Fruit fly (Drosophila melanogaster) whole organism, embryonic: ENCODE measurements around the gene Agpat2.

Experiments used
- BtbVII ChIP-seq: fragments of 200-800 bp; sonication (Bioruptor generic); optimal IDR thresholded peaks from 3 replicates; lab custom pipeline; 2017; ENCODE audit warnings: missing biosample characterization, mild to moderate bottlenecking, missing genetic modification characterization
- CG13624 ChIP-seq: fragments of 200-800 bp; sonication (Bioruptor generic); optimal IDR thresholded peaks from 2 replicates; lab custom pipeline; 2016; ENCODE audit warnings: missing biosample characterization, missing genetic modification characterization
- CG14050 ChIP-seq: fragments of 200-800 bp; sonication (Bioruptor generic); IDR thresholded peaks from 3 replicates; pipeline ENCODE4 v1.3.6; 2022; ENCODE audit warnings: missing biosample characterization, missing genetic modification characterization
- CG17568 ChIP-seq: fragments of 200-800 bp; sonication (Bioruptor generic); optimal IDR thresholded peaks from 2 replicates; lab custom pipeline; 2018; ENCODE audit warnings: missing biosample characterization, mild to moderate bottlenecking, missing genetic modification characterization, moderate library complexity
- CG2116 ChIP-seq: fragments of 200-800 bp; sonication (Bioruptor generic); optimal IDR thresholded peaks from 3 replicates; lab custom pipeline; 2018; ENCODE audit warnings: missing biosample characterization, mild to moderate bottlenecking, missing genetic modification characterization
- CG2129 ChIP-seq: fragments of 200-800 bp; sonication (Bioruptor generic); IDR thresholded peaks from 2 replicates; pipeline ENCODE4 v1.3.6; 2022; ENCODE audit warnings: missing biosample characterization, missing genetic modification characterization; ENCODE audit not compliant: partially characterized antibody
- CG3726 ChIP-seq: fragments of 200-800 bp; sonication (Bioruptor generic); IDR thresholded peaks from 3 replicates; pipeline ENCODE4, ENCODE4 v1.3.6; 2022; ENCODE audit warnings: missing biosample characterization, missing genetic modification characterization
- CG4282 ChIP-seq: fragments of 200-800 bp; sonication (Bioruptor generic); optimal IDR thresholded peaks from 2 replicates; lab custom pipeline; 2016; ENCODE audit warnings: missing biosample characterization, missing genetic modification characterization
- CG4424 ChIP-seq: fragments of 200-800 bp; sonication (Bioruptor generic); optimal IDR thresholded peaks from 3 replicates; lab custom pipeline; 2016; ENCODE audit warnings: missing biosample characterization, missing genetic modification characterization
- CG4617 ChIP-seq: fragments of 200-800 bp; sonication (Bioruptor generic); optimal IDR thresholded peaks from 3 replicates; lab custom pipeline; 2016; ENCODE audit warnings: missing biosample characterization, missing genetic modification characterization, borderline replicate concordance
- CG4854 ChIP-seq: fragments of 200-800 bp; sonication (Bioruptor generic); optimal IDR thresholded peaks from 2 replicates; lab custom pipeline; 2016; ENCODE audit warnings: missing biosample characterization, missing genetic modification characterization, inconsistent platforms
- CG6689 ChIP-seq: fragments of 200-800 bp; sonication (Bioruptor generic); IDR thresholded peaks from 2 replicates; pipeline ENCODE4 v1.3.6; 2022; ENCODE audit warnings: missing biosample characterization, missing genetic modification characterization
- CG7357 ChIP-seq: fragments of 200-800 bp; sonication (Bioruptor generic); IDR thresholded peaks from 3 replicates; pipeline ENCODE4 v1.3.6; 2022; ENCODE audit warnings: missing biosample characterization, missing genetic modification characterization
- CG8359 ChIP-seq: fragments of 200-800 bp; sonication (Bioruptor generic); optimal IDR thresholded peaks from 2 replicates; lab custom pipeline; 2017; ENCODE audit warnings: missing biosample characterization, mild to moderate bottlenecking, missing genetic modification characterization, borderline replicate concordance
- CG8944 ChIP-seq: fragments of 200-800 bp; sonication (Bioruptor generic); optimal IDR thresholded peaks from 3 replicates; lab custom pipeline; 2016; ENCODE audit warnings: missing biosample characterization, missing genetic modification characterization
- Chrac-16 ChIP-seq: fragments of 200-800 bp; sonication (Bioruptor generic); optimal IDR thresholded peaks from 3 replicates; lab custom pipeline; 2016; ENCODE audit warnings: missing biosample characterization, missing genetic modification characterization
- Dip2 ChIP-seq: fragments of 200-800 bp; sonication (Bioruptor generic); IDR thresholded peaks from 2 replicates; pipeline ENCODE4 v1.3.6; 2022; ENCODE audit warnings: missing biosample characterization, missing genetic modification characterization
- Eip74EF ChIP-seq, 2 experiments: fragments of 200-800 bp in 1 of 2; fragments of >200 bp in 1 of 2; sonication (Bioruptor generic) in 1 of 2; optimal IDR thresholded peaks; 2 replicates each; lab custom pipeline; 2017 to 2019; ENCODE audit warnings: missing biosample characterization in 2 of 2, missing genetic modification characterization in 2 of 2, mild to moderate bottlenecking in 1 of 2, moderate library complexity in 1 of 2
- Hand ChIP-seq: fragments of 200-800 bp; sonication (Bioruptor generic); optimal IDR thresholded peaks from 2 replicates; lab custom pipeline; 2017; ENCODE audit warnings: mild to moderate bottlenecking, missing biosample characterization, missing genetic modification reagents, missing genetic modification characterization
- Hr3 ChIP-seq: fragments of 200-800 bp; sonication (Bioruptor generic); optimal IDR thresholded peaks from 3 replicates; lab custom pipeline; 2016; ENCODE audit warnings: missing biosample characterization, missing genetic modification characterization
- Max ChIP-seq: fragments of 200-800 bp; sonication (Bioruptor generic); optimal IDR thresholded peaks from 2 replicates; lab custom pipeline; 2016; ENCODE audit warnings: missing biosample characterization, mild to moderate bottlenecking, missing genetic modification characterization
- Opbp ChIP-seq: fragments of 200-800 bp; sonication (Bioruptor generic); IDR thresholded peaks from 3 replicates; pipeline ENCODE4 v1.3.6; 2022; ENCODE audit warnings: missing biosample characterization, missing genetic modification characterization; ENCODE audit not compliant: partially characterized antibody
- Optix ChIP-seq: fragments of 200-800 bp; sonication (Bioruptor generic); IDR thresholded peaks from 3 replicates; pipeline ENCODE4 v1.3.6; 2022; ENCODE audit warnings: missing biosample characterization, missing genetic modification characterization
- Pdp1 ChIP-seq, 2 experiments: fragments of 200-800 bp; sonication (Bioruptor generic); optimal IDR thresholded peaks; 3 replicates each; lab custom pipeline; 2016; ENCODE audit warnings: missing biosample characterization in 2 of 2, missing genetic modification characterization in 2 of 2, mild to moderate bottlenecking in 1 of 2, moderate library complexity in 1 of 2
- Poxn ChIP-seq: fragments of 200-800 bp; sonication (Bioruptor generic); IDR thresholded peaks from 2 replicates; pipeline ENCODE4 v1.3.6; 2022; ENCODE audit warnings: missing biosample characterization, missing genetic modification characterization
- az2 ChIP-seq: fragments of 200-800 bp; sonication (Bioruptor generic); optimal IDR thresholded peaks from 3 replicates; lab custom pipeline; 2016; ENCODE audit warnings: missing biosample characterization, missing genetic modification characterization
- cad ChIP-seq: fragments of >200 bp; optimal IDR thresholded peaks from 2 replicates; lab custom pipeline; 2017; ENCODE audit warnings: missing biosample characterization, missing genetic modification characterization
- dmrt99B ChIP-seq: fragments of 200-800 bp; sonication (Bioruptor generic); optimal IDR thresholded peaks from 2 replicates; lab custom pipeline; 2018; ENCODE audit warnings: missing biosample characterization, mild to moderate bottlenecking, missing genetic modification characterization, moderate library complexity
- ems ChIP-seq: fragments of 200-800 bp; sonication (Bioruptor generic); optimal IDR thresholded peaks from 3 replicates; lab custom pipeline; 2016; ENCODE audit warnings: missing biosample characterization, missing genetic modification characterization
- ewg ChIP-seq: fragments of 200-800 bp; sonication (Bioruptor generic); optimal IDR thresholded peaks from 3 replicates; lab custom pipeline; 2017; ENCODE audit warnings: mild to moderate bottlenecking, missing biosample characterization, missing genetic modification reagents, missing genetic modification characterization
- exex ChIP-seq: fragments of 200-800 bp; sonication (Bioruptor generic); optimal IDR thresholded peaks from 4 replicates; lab custom pipeline; 2018; ENCODE audit warnings: missing biosample characterization, mild to moderate bottlenecking, missing genetic modification characterization, moderate library complexity
- gce ChIP-seq: fragments of 200-800 bp; sonication (Bioruptor generic); IDR thresholded peaks from 3 replicates; pipeline ENCODE4 v1.3.6; 2022; ENCODE audit warnings: missing biosample characterization, missing genetic modification characterization
- gcm2 ChIP-seq: fragments of 200-800 bp; sonication (Bioruptor generic); optimal IDR thresholded peaks from 2 replicates; lab custom pipeline; 2016; ENCODE audit warnings: missing biosample characterization, missing genetic modification characterization
- grn ChIP-seq: fragments of 200-800 bp; sonication (Bioruptor generic); optimal IDR thresholded peaks from 3 replicates; lab custom pipeline; 2017; ENCODE audit warnings: missing biosample characterization, missing genetic modification characterization
- gro ChIP-seq: fragments of 200-800 bp; sonication (Bioruptor generic); optimal IDR thresholded peaks from 2 replicates; lab custom pipeline; 2016; ENCODE audit warnings: missing biosample characterization, missing genetic modification characterization
- her ChIP-seq: fragments of 200-800 bp; sonication (Bioruptor generic); optimal IDR thresholded peaks from 2 replicates; lab custom pipeline; 2016; ENCODE audit warnings: missing biosample characterization, missing genetic modification characterization
- lab ChIP-seq: fragments of 200-800 bp; sonication (Bioruptor generic); optimal IDR thresholded peaks from 3 replicates; lab custom pipeline; 2017; ENCODE audit warnings: missing biosample characterization, missing genetic modification characterization, mild to moderate bottlenecking, moderate library complexity, missing genetic modification reagents
- lilli ChIP-seq: fragments of 200-800 bp; sonication (Bioruptor generic); optimal IDR thresholded peaks from 3 replicates; lab custom pipeline; 2016; ENCODE audit warnings: missing biosample characterization, missing genetic modification characterization
- nerfin-2 ChIP-seq: fragments of 200-800 bp; sonication (Bioruptor generic); IDR thresholded peaks from 2 replicates; pipeline ENCODE4 v1.3.6; 2022; ENCODE audit warnings: missing biosample characterization, missing genetic modification characterization; ENCODE audit not compliant: partially characterized antibody
- org-1 ChIP-seq: fragments of 200-800 bp; sonication (Bioruptor generic); optimal IDR thresholded peaks from 2 replicates; lab custom pipeline; 2017; ENCODE audit warnings: missing biosample characterization, missing genetic modification characterization
- row ChIP-seq: fragments of 200-800 bp; sonication (Bioruptor generic); IDR thresholded peaks from 3 replicates; pipeline ENCODE4 v1.3.6; 2022; ENCODE audit warnings: missing biosample characterization, missing genetic modification characterization
- run ChIP-seq: fragments of 200-800 bp; sonication (Bioruptor generic); optimal IDR thresholded peaks from 3 replicates; lab custom pipeline; 2018; ENCODE audit warnings: missing biosample characterization, mild to moderate bottlenecking, missing genetic modification characterization
- stc ChIP-seq: fragments of 200-800 bp; sonication (Bioruptor generic); IDR thresholded peaks from 2 replicates; pipeline ENCODE4 v1.3.6; 2022; ENCODE audit warnings: missing biosample characterization, missing genetic modification characterization
- stwl ChIP-seq: fragments of 200-800 bp; sonication (Bioruptor generic); optimal IDR thresholded peaks from 3 replicates; lab custom pipeline; 2018; ENCODE audit warnings: missing biosample characterization, mild to moderate bottlenecking, missing genetic modification characterization, moderate library complexity
- tap ChIP-seq: fragments of 200-800 bp; optimal IDR thresholded peaks from 3 replicates; lab custom pipeline; 2019; ENCODE audit warnings: missing biosample characterization, mild to moderate bottlenecking, missing genetic modification characterization, moderate library complexity
- trem ChIP-seq: fragments of 200-800 bp; optimal IDR thresholded peaks from 3 replicates; lab custom pipeline; 2019; ENCODE audit warnings: missing biosample characterization, mild to moderate bottlenecking, missing genetic modification characterization, moderate library complexity
- vnd ChIP-seq: fragments of 200-800 bp; sonication (Bioruptor generic); IDR thresholded peaks from 3 replicates; pipeline ENCODE4 v1.3.6; 2022; ENCODE audit warnings: missing biosample characterization, missing genetic modification characterization; ENCODE audit not compliant: partially characterized antibody
- z ChIP-seq: fragments of 200-800 bp; sonication (Bioruptor generic); IDR thresholded peaks from 3 replicates; pipeline ENCODE4 v1.3.6; 2022; ENCODE audit warnings: missing biosample characterization, missing genetic modification characterization
- zen2 ChIP-seq: fragments of 200-800 bp; sonication (Bioruptor generic); IDR thresholded peaks from 3 replicates; pipeline ENCODE4 v1.3.6; 2022; ENCODE audit warnings: missing biosample characterization, missing genetic modification characterization; ENCODE audit not compliant: partially characterized antibody

The Agpat2 gene

dm6 chr2L:8416350-8417046, 47.3 kb downstream of the Agpat2 start (continued):
- TF ChIP-seq Hand (GFP tag; lab: Kevin White, UChicago) (no peak), her (GFP tag; lab: Kevin White, UChicago) (peak; percentile 51), CG8944 (GFP tag; lab: Kevin White, UChicago) (no peak), CG14050 (GFP tag; lab: Robert Waterston, UW) (no peak), org-1 (GFP tag; lab: Kevin White, UChicago) (no peak), Pdp1 (GFP tag; optimal IDR thresholded peaks at IDR 0.05; lab: Kevin White, UChicago) (no peak), Eip74EF (GFP tag; optimal IDR thresholded peaks at IDR 0.05; lab: Kevin White, UChicago) (no peak), stwl (tag; lab: Kevin White, UChicago) (peak; percentile 6), grn (GFP tag; lab: Kevin White, UChicago) (no peak), CG2116 (GFP tag; lab: Kevin White, UChicago) (peak; percentile 14), CG2129 (no peak), row (GFP tag; lab: Robert Waterston, UW) (peak; percentile 44; the same call in 2 of the 3 replicates), CG3726 (GFP tag; lab: Robert Waterston, UW) (no peak), CG4282 (GFP tag; lab: Kevin White, UChicago) (no peak), cad (GFP tag; lab: Kevin White, UChicago) (no peak), trem (tag; lab: Kevin White, UChicago) (peak; percentile 20), CG4617 (GFP tag; lab: Kevin White, UChicago) (no peak), CG7357 (GFP tag; lab: Robert Waterston, UW) (no peak), Optix (GFP tag; lab: Robert Waterston, UW) (no peak), exex (tag; lab: Kevin White, UChicago) (no peak), ems (no peak), vnd (no peak), CG6689 (no peak), Dip2 (no peak), gce (GFP tag; lab: Robert Waterston, UW) (0 out of 3 replicates have a peak, but pooled peaks have one; percentile 39), stc (no peak), gro (GFP tag; lab: Kevin White, UChicago) (peak; percentile 24), CG4854 (GFP tag; lab: Kevin White, UChicago) (no peak), z (GFP tag; lab: Robert Waterston, UW) (peak; percentile 70; the same call in 2 of the 3 replicates), CG13624 (GFP tag; lab: Kevin White, UChicago) (peak; percentile 79), Opbp (GFP tag; lab: Robert Waterston, UW) (peak; percentile 11; the same call in 1 of the 3 replicates), az2 (GFP tag; lab: Kevin White, UChicago) (no peak), Max (GFP tag; lab: Kevin White, UChicago) (no peak), run (tag; lab: Kevin White, UChicago) (no peak), nerfin-2 (GFP tag; lab: Robert Waterston, UW) (no peak), Poxn (GFP tag; lab: Robert Waterston, UW) (no peak), ewg (GFP tag; lab: Kevin White, UChicago) (peak; percentile 30), gcm2 (GFP tag; lab: Kevin White, UChicago) (no peak), tap (tag; lab: Kevin White, UChicago) (no peak), lilli (GFP tag; lab: Kevin White, UChicago) (peak; percentile 23), lab (no peak), CG8359 (no peak), BtbVII (GFP tag; lab: Kevin White, UChicago) (no peak), Hr3 (GFP tag; lab: Kevin White, UChicago) (no peak), dmrt99B (no peak), Chrac-16 (no peak), CG17568 (GFP tag; lab: Kevin White, UChicago) (no peak), CG4424 (no peak), zen2 (no peak)
